Worm (Caenorhabditis elegans): ENCODE data around the gene T11F9.1.
"Not testable (repeated sequence)": the region's sequence is repeated elsewhere in the genome, so short reads cannot be mapped to it uniquely, and the experiment has no call there.

T11F9.1 gene

ce11 chrV:11483580-11484092, 24.3 kb downstream of the T11F9.1 start, which contains the start of gene col-157:
col-157 (plus strand) TSS chrV:11484042.
- not testable (repeated sequence) for TF ChIP-seq lsy-2 (tag; optimal IDR thresholded peaks at IDR 0.05); mef-2 (tag; optimal IDR thresholded peaks at IDR 0.05); ets-5 (GFP tag; IDR thresholded peaks at IDR 0.05)

ce11 chrV:11484404-11484803, 25.0 kb downstream of the T11F9.1 start:
- TF ChIP-seq C16A3.4 (tag; optimal IDR thresholded peaks at IDR 0.05) (no peak), pag-3 (tag; optimal IDR thresholded peaks at IDR 0.05; ENCODE audit: borderline replicate concordance, insufficient read depth) (no peak), nhr-20 (tag; optimal IDR thresholded peaks at IDR 0.05) (no peak)

- TF ChIP-seq pax-3 (tag; optimal IDR thresholded peaks at IDR 0.05) (no peak), egl-27 (tag; optimal IDR thresholded peaks at IDR 0.05) (no peak), tlp-1 (tag; optimal IDR thresholded peaks at IDR 0.05) (no peak), blmp-1 (tag; optimal IDR thresholded peaks at IDR 0.05) (no peak), efl-1 (optimal IDR thresholded peaks at IDR 0.05) (no peak), efl-1 (GFP tag; optimal IDR thresholded peaks at IDR 0.05 in 1 of 2) (no peak), hpl-2 (GFP tag; optimal IDR thresholded peaks at IDR 0.05) (no peak)
Measured at ce11 chrV:11485558-11485957, 26.2 kb downstream of the T11F9.1 start, which contains the start of gene srh-1. srh-1 (plus strand) TSS chrV:11485858.

ce11 chrV:11486680-11487079, 27.3 kb downstream of the T11F9.1 start, which contains the start of gene T11F9.10:
T11F9.10 (plus strand) TSS chrV:11486980.
- TF ChIP-seq F16B12.6 (tag; optimal IDR thresholded peaks at IDR 0.05) (no peak), sptf-1 (tag; optimal IDR thresholded peaks at IDR 0.05) (no peak), efl-3 (GFP tag; optimal IDR thresholded peaks at IDR 0.05) (no peak), lin-13 (GFP tag; optimal IDR thresholded peaks at IDR 0.05) (no peak), nhr-47 (tag; optimal IDR thresholded peaks at IDR 0.05) (no peak), nhr-237 (tag; optimal IDR thresholded peaks at IDR 0.05) (no peak), mep-1 (tag; optimal IDR thresholded peaks at IDR 0.05) (no peak), nhr-76 (tag; optimal IDR thresholded peaks at IDR 0.05) (no peak), ceh-63 (GFP tag; optimal IDR thresholded peaks at IDR 0.05) (no peak), unc-62 (GFP tag; optimal IDR thresholded peaks at IDR 0.05) (no peak), lin-39 (tag; optimal IDR thresholded peaks at IDR 0.05) (no peak), nhr-20 (tag; optimal IDR thresholded peaks at IDR 0.05) (no peak), elt-2 (tag; optimal IDR thresholded peaks at IDR 0.05) (no peak), blmp-1 (tag; optimal IDR thresholded peaks at IDR 0.05) (no peak), pag-3 (tag; optimal IDR thresholded peaks at IDR 0.05; ENCODE audit: borderline replicate concordance, insufficient read depth) (no peak), nhr-11 (tag; optimal IDR thresholded peaks at IDR 0.05) (no peak), alr-1 (tag; optimal IDR thresholded peaks at IDR 0.05; ENCODE audit: borderline replicate concordance) (no peak), mef-2 (tag; optimal IDR thresholded peaks at IDR 0.05) (no peak)

ce11 chrV:11488288-11488687, 28.9 kb downstream of the T11F9.1 start:
- no peak for TF ChIP-seq nhr-90 (tag; optimal IDR thresholded peaks at IDR 0.05; ENCODE audit: poor library complexity)
- TF ChIP-seq zag-1 (tag; optimal IDR thresholded peaks at IDR 0.05), result no peak
- no peak for TF ChIP-seq snpc-4 (tag; optimal IDR thresholded peaks at IDR 0.05)
- TF ChIP-seq aha-1 (tag; optimal IDR thresholded peaks at IDR 0.05), result no peak
- TF ChIP-seq vab-15 (tag; optimal IDR thresholded peaks at IDR 0.05), result no peak
- no peak for TF ChIP-seq isw-1 (GFP tag; IDR thresholded peaks at IDR 0.05)
- no peak for TF ChIP-seq mep-1 (tag; optimal IDR thresholded peaks at IDR 0.05)
- TF ChIP-seq blmp-1 (tag; optimal IDR thresholded peaks at IDR 0.05), result no peak
- TF ChIP-seq swsn-7 (tag; optimal IDR thresholded peaks at IDR 0.05), result no peak
- TF ChIP-seq alr-1 (tag; optimal IDR thresholded peaks at IDR 0.05; ENCODE audit: borderline replicate concordance), result no peak
- no peak for TF ChIP-seq nhr-47 (tag; optimal IDR thresholded peaks at IDR 0.05)
- no peak for TF ChIP-seq unc-62 (GFP tag; optimal IDR thresholded peaks at IDR 0.05)
- TF ChIP-seq nhr-12 (tag; optimal IDR thresholded peaks at IDR 0.05), result no peak
- TF ChIP-seq efl-3 (GFP tag; optimal IDR thresholded peaks at IDR 0.05), result no peak
- no peak for TF ChIP-seq tlp-1 (tag; optimal IDR thresholded peaks at IDR 0.05)

Data from whole organism, L1 larva.